Fruit fly (Drosophila melanogaster) whole organism, pupa: ENCODE data around the gene Nt5b.
A peak's percentile ranks its signal among the peaks of the same experiment; 100 is the strongest.

Experiments
- CG10348 ChIP-seq: fragments of 200-800 bp; sonication (Bioruptor generic); IDR thresholded peaks from 2 replicates; pipeline ENCODE4 v1.3.6; 2022; ENCODE audit warnings: missing biosample characterization, missing genetic modification characterization
- CG12605 ChIP-seq: fragments of 200-800 bp; sonication (Bioruptor generic); IDR thresholded peaks from 2 replicates; pipeline ENCODE4 v1.3.6; 2022; ENCODE audit warnings: missing biosample characterization, missing genetic modification characterization
- CG13204 ChIP-seq: fragments of 200-800 bp; sonication (Bioruptor generic); optimal IDR thresholded peaks from 2 replicates; lab custom pipeline; 2018; ENCODE audit warnings: missing biosample characterization, mild to moderate bottlenecking, missing genetic modification characterization, moderate library complexity
- CG14655 ChIP-seq: fragments of 200-800 bp; sonication (Bioruptor generic); optimal IDR thresholded peaks from 3 replicates; lab custom pipeline; 2017; ENCODE audit warnings: mild to moderate bottlenecking, missing biosample characterization, missing genetic modification reagents, missing genetic modification characterization
- CG15710 ChIP-seq: fragments of 200-800 bp; sonication (Bioruptor generic); optimal IDR thresholded peaks from 2 replicates; lab custom pipeline; 2018; ENCODE audit warnings: missing biosample characterization, mild to moderate bottlenecking, missing genetic modification characterization, moderate library complexity
- CG17806 ChIP-seq: fragments of 200-800 bp; sonication (Bioruptor generic); optimal IDR thresholded peaks from 2 replicates; lab custom pipeline; 2018; ENCODE audit warnings: missing biosample characterization, mild to moderate bottlenecking, missing genetic modification characterization, moderate library complexity
- CG32121 ChIP-seq: fragments of 200-800 bp; sonication (Bioruptor generic); IDR thresholded peaks from 2 replicates; pipeline ENCODE4 v1.3.6; 2022; ENCODE audit warnings: missing biosample characterization, missing genetic modification characterization
- CG34367 ChIP-seq: fragments of 200-800 bp; sonication (Bioruptor generic); optimal IDR thresholded peaks from 2 replicates; lab custom pipeline; 2018; ENCODE audit warnings: missing biosample characterization, mild to moderate bottlenecking, missing genetic modification characterization
- CG4496 ChIP-seq: fragments of 200-800 bp; sonication (Bioruptor generic); IDR thresholded peaks from 3 replicates; pipeline ENCODE4 v1.3.6; 2022; ENCODE audit warnings: missing biosample characterization, missing genetic modification characterization
- CG8159 ChIP-seq: fragments of 200-800 bp; sonication (Bioruptor generic); optimal IDR thresholded peaks from 3 replicates; lab custom pipeline; 2018; ENCODE audit warnings: missing biosample characterization, mild to moderate bottlenecking, missing genetic modification characterization, moderate library complexity
- CG8301 ChIP-seq: fragments of 200-800 bp; sonication (Bioruptor generic); optimal IDR thresholded peaks from 2 replicates; lab custom pipeline; 2018; ENCODE audit warnings: missing biosample characterization, mild to moderate bottlenecking, missing genetic modification characterization
- CG9948 ChIP-seq: fragments of 200-800 bp; sonication (Bioruptor generic); optimal IDR thresholded peaks from 2 replicates; lab custom pipeline; 2018; ENCODE audit warnings: missing biosample characterization, mild to moderate bottlenecking, missing genetic modification characterization, moderate library complexity
- D1 ChIP-seq: fragments of 200-800 bp; sonication (Bioruptor generic); optimal IDR thresholded peaks from 2 replicates; lab custom pipeline; 2018; ENCODE audit warnings: missing biosample characterization, mild to moderate bottlenecking, missing genetic modification characterization, moderate library complexity
- EcR ChIP-seq: fragments of 200-800 bp; sonication (Bioruptor generic); optimal IDR thresholded peaks from 3 replicates; lab custom pipeline; 2019; ENCODE audit warnings: missing biosample characterization, missing genetic modification characterization, mild to moderate bottlenecking, moderate library complexity, missing genetic modification reagents
- Ets98B ChIP-seq: fragments of 200-800 bp; sonication (Bioruptor generic); IDR thresholded peaks from 2 replicates; pipeline ENCODE4 v1.3.6; 2022; ENCODE audit warnings: missing biosample characterization, missing genetic modification characterization
- Pif1A ChIP-seq: fragments of 200-800 bp; sonication (Bioruptor generic); optimal IDR thresholded peaks from 3 replicates; lab custom pipeline; 2016; ENCODE audit warnings: missing biosample characterization, missing genetic modification characterization
- Pif1B ChIP-seq: fragments of 200-800 bp; sonication (Bioruptor generic); optimal IDR thresholded peaks from 3 replicates; lab custom pipeline; 2016; ENCODE audit warnings: missing biosample characterization, missing genetic modification characterization
- Snoo ChIP-seq: fragments of 200-800 bp; sonication (Bioruptor generic); optimal IDR thresholded peaks from 3 replicates; lab custom pipeline; 2017; ENCODE audit warnings: missing biosample characterization, mild to moderate bottlenecking, missing genetic modification characterization, inconsistent platforms
- fd96Ca ChIP-seq: fragments of 200-800 bp; sonication (Bioruptor generic); IDR thresholded peaks from 3 replicates; pipeline ENCODE4 v1.3.6; 2022; ENCODE audit warnings: missing biosample characterization, missing genetic modification characterization
- gl ChIP-seq: fragments of 200-800 bp; sonication (Bioruptor generic); optimal IDR thresholded peaks from 2 replicates; lab custom pipeline; 2018; ENCODE audit warnings: missing biosample characterization, mild to moderate bottlenecking, missing genetic modification characterization
- rn ChIP-seq: fragments of 200-800 bp; sonication (Bioruptor generic); IDR thresholded peaks from 2 replicates; pipeline ENCODE4 v1.3.6; 2022; ENCODE audit warnings: missing biosample characterization, missing genetic modification characterization

Gene Nt5b

dm6 chrX:18385056-18385455 is 24.9 kb downstream of the Nt5b start, which contains the start of gene betaCOP:
betaCOP (minus strand) TSS chrX:18385242.
- TF ChIP-seq CG8159 (tag; lab: Kevin White, UChicago), result no peak
- no peak for TF ChIP-seq Ets98B (GFP tag; lab: Robert Waterston, UW)
- TF ChIP-seq rn (GFP tag; lab: Robert Waterston, UW), result no peak
- no peak for TF ChIP-seq CG10348
- no peak for TF ChIP-seq CG9948 (tag; lab: Kevin White, UChicago)
- no peak for TF ChIP-seq Pif1A (GFP tag; lab: Kevin White, UChicago)
- no peak for TF ChIP-seq CG34367 (tag; lab: Kevin White, UChicago)
- TF ChIP-seq CG4496, result no peak
- TF ChIP-seq CG32121 (GFP tag; lab: Robert Waterston, UW), result no peak
- TF ChIP-seq EcR, result no peak
- no peak for TF ChIP-seq CG12605 (GFP tag; lab: Robert Waterston, UW)

- TF ChIP-seq CG15710 (tag; lab: Kevin White, UChicago) (no peak), EcR (no peak), fd96Ca (GFP tag; lab: Robert Waterston, UW) (no peak), CG9948 (tag; lab: Kevin White, UChicago) (no peak), gl (tag; lab: Kevin White, UChicago) (no peak), Snoo (tag; lab: Kevin White, UChicago) (no peak), CG12605 (GFP tag; lab: Robert Waterston, UW) (no peak), CG4496 (no peak), rn (GFP tag; lab: Robert Waterston, UW) (no peak), CG17806 (no peak), CG13204 (GFP tag; lab: Kevin White, UChicago) (no peak), CG34367 (tag; lab: Kevin White, UChicago) (no peak), CG14655 (no peak), Pif1A (GFP tag; lab: Kevin White, UChicago) (no peak), D1 (tag; lab: Kevin White, UChicago) (no peak)
Observed at dm6 chrX:18379791-18380190, 30.2 kb downstream of the Nt5b start, which contains the start of the genes por and CG6179. por (minus strand) TSS chrX:18379854. CG6179 (plus strand) TSS chrX:18380082.

- TF ChIP-seq CG9948 (tag; lab: Kevin White, UChicago), result no peak
- TF ChIP-seq Snoo (tag; lab: Kevin White, UChicago), result no peak
- no peak for TF ChIP-seq CG13204 (GFP tag; lab: Kevin White, UChicago)
- TF ChIP-seq CG17806, result no peak
- no peak for TF ChIP-seq CG4496
- TF ChIP-seq CG15710 (tag; lab: Kevin White, UChicago), result no peak
- TF ChIP-seq D1 (tag; lab: Kevin White, UChicago), result no peak
- TF ChIP-seq Ets98B (GFP tag; lab: Robert Waterston, UW), result no peak
- no peak for TF ChIP-seq CG8301
- TF ChIP-seq Pif1B (GFP tag; lab: Kevin White, UChicago), result no peak
- TF ChIP-seq CG8159 (tag; lab: Kevin White, UChicago), result no peak
- no peak for TF ChIP-seq rn (GFP tag; lab: Robert Waterston, UW)
- no peak for TF ChIP-seq CG10348
Observed at dm6 chrX:18374421-18374935, 35.5 kb downstream of the Nt5b start.

dm6 chrX:18370775-18371735 is 38.9 kb downstream of the Nt5b start:
- TF ChIP-seq CG13204 (GFP tag; lab: Kevin White, UChicago), result peak; percentile 89
- peak; percentile 76; the same call in 2 of the 3 replicates for TF ChIP-seq fd96Ca (GFP tag; lab: Robert Waterston, UW)
- TF ChIP-seq CG8159 (tag; lab: Kevin White, UChicago), result peak; percentile 67
- peak; percentile 96 for TF ChIP-seq gl (tag; lab: Kevin White, UChicago)
- no peak for TF ChIP-seq D1 (tag; lab: Kevin White, UChicago)
- TF ChIP-seq Snoo (tag; lab: Kevin White, UChicago), result peak; percentile 74
- TF ChIP-seq CG8301, result peak; percentile 77
- TF ChIP-seq CG4496, result peak; percentile 93
- TF ChIP-seq CG15710 (tag; lab: Kevin White, UChicago), result peak; percentile 69
- peak; percentile 77 for TF ChIP-seq Pif1B (GFP tag; lab: Kevin White, UChicago)
- TF ChIP-seq CG32121 (GFP tag; lab: Robert Waterston, UW), result peak; percentile 86
- TF ChIP-seq CG17806, result peak; percentile 56
- TF ChIP-seq EcR, result peak; percentile 16
- no peak for TF ChIP-seq CG10348
- peak; percentile 89 for TF ChIP-seq Ets98B (GFP tag; lab: Robert Waterston, UW)
- no peak for TF ChIP-seq CG14655
- TF ChIP-seq CG12605 (GFP tag; lab: Robert Waterston, UW), result peak; percentile 96
- TF ChIP-seq CG34367 (tag; lab: Kevin White, UChicago), result peak; percentile 79
- TF ChIP-seq rn (GFP tag; lab: Robert Waterston, UW), result peak; percentile 62; the same call in 1 of the 2 replicates
- TF ChIP-seq Pif1A (GFP tag; lab: Kevin White, UChicago), result no peak
- peak; percentile 60 for TF ChIP-seq CG9948 (tag; lab: Kevin White, UChicago)

- TF ChIP-seq EcR (no peak), CG13204 (GFP tag; lab: Kevin White, UChicago) (no peak), CG8159 (tag; lab: Kevin White, UChicago) (no peak), D1 (tag; lab: Kevin White, UChicago) (no peak), rn (GFP tag; lab: Robert Waterston, UW) (no peak), CG4496 (no peak), gl (tag; lab: Kevin White, UChicago) (no peak), Ets98B (GFP tag; lab: Robert Waterston, UW) (no peak), fd96Ca (GFP tag; lab: Robert Waterston, UW) (no peak), CG10348 (no peak), CG12605 (GFP tag; lab: Robert Waterston, UW) (no peak), CG9948 (tag; lab: Kevin White, UChicago) (no peak), Pif1B (GFP tag; lab: Kevin White, UChicago) (no peak), CG32121 (GFP tag; lab: Robert Waterston, UW) (no peak), Snoo (tag; lab: Kevin White, UChicago) (no peak), CG8301 (no peak), CG34367 (tag; lab: Kevin White, UChicago) (no peak), Pif1A (GFP tag; lab: Kevin White, UChicago) (no peak), CG15710 (tag; lab: Kevin White, UChicago) (no peak), CG17806 (no peak)
Observed at dm6 chrX:18369767-18370166, 40.2 kb downstream of the Nt5b start.
